Fruit fly (Drosophila melanogaster) whole organism, embryonic: ENCODE results near the gene CG34298.

Source experiments
- Awh ChIP-seq: fragments of 200-800 bp; sonication (Bioruptor generic); IDR thresholded peaks from 2 replicates; pipeline ENCODE4, ENCODE4 v1.3.6; 2022; ENCODE audit warnings: missing biosample characterization, missing genetic modification characterization
- BEAF-32 ChIP-seq: fragments of 200-800 bp; sonication (Bioruptor generic); optimal IDR thresholded peaks from 3 replicates; lab custom pipeline; 2017; ENCODE audit warnings: missing biosample characterization, missing genetic modification characterization, mild to moderate bottlenecking, moderate library complexity, missing genetic modification reagents
- CG10959 ChIP-seq: fragments of 200-800 bp; sonication (Bioruptor generic); IDR thresholded peaks from 2 replicates; pipeline ENCODE4 v1.3.6; 2022; ENCODE audit warnings: missing biosample characterization, missing genetic modification characterization
- CG1233 ChIP-seq: fragments of 200-800 bp; sonication (Bioruptor generic); optimal IDR thresholded peaks from 4 replicates; lab custom pipeline; 2018; ENCODE audit warnings: missing biosample characterization, mild to moderate bottlenecking, missing genetic modification characterization
- CG12659 ChIP-seq: fragments of 200-800 bp; sonication (Bioruptor generic); optimal IDR thresholded peaks from 3 replicates; lab custom pipeline; 2017; ENCODE audit warnings: mild to moderate bottlenecking, missing biosample characterization, missing genetic modification reagents, missing genetic modification characterization
- CG1602 ChIP-seq: fragments of 200-800 bp; sonication (Bioruptor generic); optimal IDR thresholded peaks from 3 replicates; lab custom pipeline; 2016; ENCODE audit warnings: missing biosample characterization, missing genetic modification characterization
- CG16779 ChIP-seq: fragments of 200-800 bp; sonication (Bioruptor generic); IDR thresholded peaks from 2 replicates; pipeline ENCODE4 v1.3.6; 2022; ENCODE audit warnings: missing biosample characterization, missing genetic modification characterization
- CG17359 ChIP-seq: fragments of 200-800 bp; sonication (Bioruptor generic); optimal IDR thresholded peaks from 3 replicates; lab custom pipeline; 2018; ENCODE audit warnings: missing biosample characterization, mild to moderate bottlenecking, missing genetic modification characterization, moderate library complexity
- CG17612 ChIP-seq: fragments of 200-800 bp; sonication (Bioruptor generic); IDR thresholded peaks from 2 replicates; pipeline ENCODE4 v1.3.6; 2022; ENCODE audit warnings: missing biosample characterization, missing genetic modification characterization
- CG17802 ChIP-seq: fragments of 200-800 bp; sonication (Bioruptor generic); optimal IDR thresholded peaks from 2 replicates; lab custom pipeline; 2018; ENCODE audit warnings: missing biosample characterization, mild to moderate bottlenecking, missing genetic modification characterization, moderate library complexity
- CG18262 ChIP-seq: fragments of 200-800 bp; optimal IDR thresholded peaks from 3 replicates; lab custom pipeline; 2019; ENCODE audit warnings: missing biosample characterization, mild to moderate bottlenecking, missing genetic modification characterization, moderate library complexity
- CG2678 ChIP-seq: fragments of 200-800 bp; sonication (Bioruptor generic); optimal IDR thresholded peaks from 3 replicates; lab custom pipeline; 2019; ENCODE audit warnings: missing biosample characterization, mild to moderate bottlenecking, missing genetic modification characterization, moderate library complexity
- CG30431 ChIP-seq: fragments of 200-800 bp; sonication (Bioruptor generic); optimal IDR thresholded peaks from 2 replicates; lab custom pipeline; 2017; ENCODE audit warnings: missing biosample characterization, missing genetic modification characterization
- CG3065 ChIP-seq: fragments of 200-800 bp; sonication (Bioruptor generic); optimal IDR thresholded peaks from 2 replicates; lab custom pipeline; 2016; ENCODE audit warnings: missing biosample characterization, missing genetic modification characterization
- CG31441 ChIP-seq: fragments of 200-800 bp; sonication (Bioruptor generic); IDR thresholded peaks from 2 replicates; pipeline ENCODE4 v1.3.6; 2022; ENCODE audit warnings: missing biosample characterization, missing genetic modification characterization
- CG32772 ChIP-seq: fragments of 200-800 bp; sonication (Bioruptor generic); IDR thresholded peaks from 2 replicates; pipeline ENCODE4 v1.3.6; 2022; ENCODE audit warnings: missing biosample characterization, missing genetic modification characterization
- CG5180 ChIP-seq: fragments of 200-800 bp; sonication (Bioruptor generic); optimal IDR thresholded peaks from 3 replicates; lab custom pipeline; 2017; ENCODE audit warnings: missing biosample characterization, missing genetic modification characterization, mild to moderate bottlenecking, moderate library complexity, missing genetic modification reagents
- CG6683 ChIP-seq: fragments of 200-800 bp; sonication (Bioruptor generic); optimal IDR thresholded peaks from 2 replicates; lab custom pipeline; 2017; ENCODE audit warnings: missing biosample characterization, mild to moderate bottlenecking, missing genetic modification characterization, missing genetic modification reagents
- CG7372 ChIP-seq: fragments of 200-800 bp; sonication (Bioruptor generic); IDR thresholded peaks from 2 replicates; pipeline ENCODE4 v1.3.6; 2022; ENCODE audit warnings: missing biosample characterization, missing genetic modification characterization
- CG9609 ChIP-seq: fragments of 200-800 bp; sonication (Bioruptor generic); optimal IDR thresholded peaks from 3 replicates; lab custom pipeline; 2016; ENCODE audit warnings: missing biosample characterization, missing genetic modification characterization
- CG9817 ChIP-seq: fragments of 200-800 bp; sonication (Bioruptor generic); optimal IDR thresholded peaks from 2 replicates; lab custom pipeline; 2018; ENCODE audit warnings: missing biosample characterization, mild to moderate bottlenecking, missing genetic modification characterization, moderate library complexity
- Dip2 ChIP-seq: fragments of 200-800 bp; sonication (Bioruptor generic); IDR thresholded peaks from 2 replicates; pipeline ENCODE4 v1.3.6; 2022; ENCODE audit warnings: missing biosample characterization, missing genetic modification characterization
- Drgx ChIP-seq: fragments of 200-800 bp; sonication (Bioruptor generic); IDR thresholded peaks from 2 replicates; pipeline ENCODE4 v1.3.6; 2022; ENCODE audit warnings: missing biosample characterization, missing genetic modification characterization
- Fer2 ChIP-seq: fragments of 200-800 bp; sonication (Bioruptor generic); optimal IDR thresholded peaks from 2 replicates; lab custom pipeline; 2018; ENCODE audit warnings: missing biosample characterization, mild to moderate bottlenecking, missing genetic modification characterization, moderate library complexity
- HLHmδ ChIP-seq: fragments of 200-800 bp; sonication (Bioruptor generic); optimal IDR thresholded peaks from 2 replicates; lab custom pipeline; 2018; ENCODE audit warnings: missing biosample characterization, mild to moderate bottlenecking, missing genetic modification characterization, moderate library complexity
- MESR4 ChIP-seq: fragments of 200-800 bp; sonication (Bioruptor generic); optimal IDR thresholded peaks from 2 replicates; lab custom pipeline; 2018; ENCODE audit warnings: missing biosample characterization, mild to moderate bottlenecking, missing genetic modification characterization, moderate library complexity
- NC2β ChIP-seq: fragments of 200-800 bp; sonication (Bioruptor generic); optimal IDR thresholded peaks from 2 replicates; lab custom pipeline; 2016; ENCODE audit warnings: missing biosample characterization, missing genetic modification characterization
- Oaz ChIP-seq: fragments of 200-800 bp; sonication (Bioruptor generic); IDR thresholded peaks from 2 replicates; pipeline ENCODE4 v1.3.6; 2022; ENCODE audit warnings: missing biosample characterization, missing genetic modification characterization
- Oli ChIP-seq: fragments of 200-800 bp; sonication (Bioruptor generic); optimal IDR thresholded peaks from 2 replicates; lab custom pipeline; 2018; ENCODE audit warnings: missing biosample characterization, mild to moderate bottlenecking, missing genetic modification characterization, moderate library complexity
- ap ChIP-seq: fragments of 200-800 bp; sonication (Bioruptor generic); IDR thresholded peaks from 2 replicates; pipeline ENCODE4 v1.3.6; 2022; ENCODE audit warnings: missing biosample characterization, missing genetic modification characterization
- ase ChIP-seq: fragments of 200-800 bp; sonication (Bioruptor generic); IDR thresholded peaks from 3 replicates; pipeline ENCODE4 v1.3.6; 2022; ENCODE audit warnings: missing biosample characterization, missing genetic modification characterization
- cas ChIP-seq: fragments of 200-800 bp; sonication (Bioruptor generic); IDR thresholded peaks from 2 replicates; pipeline ENCODE4 v1.3.6; 2022; ENCODE audit warnings: missing biosample characterization, missing genetic modification characterization
- crp ChIP-seq, 2 experiments: fragments of 200-800 bp; sonication (Bioruptor generic); optimal IDR thresholded peaks; 2 replicates in 1 of 2; 3 replicates in 1 of 2; lab custom pipeline; 2017; ENCODE audit warnings: missing biosample characterization in 2 of 2, missing genetic modification characterization in 2 of 2, mild to moderate bottlenecking in 1 of 2, moderate library complexity in 1 of 2
- dmrt11E ChIP-seq: fragments of 200-800 bp; sonication (Bioruptor generic); optimal IDR thresholded peaks from 3 replicates; lab custom pipeline; 2018; ENCODE audit warnings: missing biosample characterization, mild to moderate bottlenecking, missing genetic modification characterization, moderate library complexity
- fd3F ChIP-seq: fragments of 200-800 bp; sonication (Bioruptor generic); optimal IDR thresholded peaks from 2 replicates; lab custom pipeline; 2018; ENCODE audit warnings: missing biosample characterization, mild to moderate bottlenecking, missing genetic modification characterization, moderate library complexity
- gce ChIP-seq: fragments of 200-800 bp; sonication (Bioruptor generic); IDR thresholded peaks from 3 replicates; pipeline ENCODE4 v1.3.6; 2022; ENCODE audit warnings: missing biosample characterization, missing genetic modification characterization
- gt ChIP-seq: fragments of 200-800 bp; sonication (Bioruptor generic); IDR thresholded peaks from 2 replicates; pipeline ENCODE4 v1.3.6; 2022; ENCODE audit warnings: missing biosample characterization, missing genetic modification characterization
- jing ChIP-seq: fragments of 200-800 bp; sonication (Bioruptor generic); optimal IDR thresholded peaks from 2 replicates; lab custom pipeline; 2018; ENCODE audit warnings: missing biosample characterization, mild to moderate bottlenecking, missing genetic modification characterization
- ken ChIP-seq: fragments of 200-800 bp; sonication (Bioruptor generic); IDR thresholded peaks from 3 replicates; pipeline ENCODE4 v1.3.6; 2022; ENCODE audit warnings: missing biosample characterization, missing genetic modification characterization
- lilli ChIP-seq: fragments of 200-800 bp; sonication (Bioruptor generic); optimal IDR thresholded peaks from 3 replicates; lab custom pipeline; 2016; ENCODE audit warnings: missing biosample characterization, missing genetic modification characterization
- onecut ChIP-seq: fragments of 200-800 bp; sonication (Bioruptor generic); IDR thresholded peaks from 2 replicates; pipeline ENCODE4 v1.3.6; 2022; ENCODE audit warnings: missing biosample characterization, missing genetic modification characterization
- pros ChIP-seq: fragments of 200-800 bp; sonication (Bioruptor generic); optimal IDR thresholded peaks from 3 replicates; lab custom pipeline; 2019; ENCODE audit warnings: missing biosample characterization, mild to moderate bottlenecking, missing genetic modification characterization, moderate library complexity
- ro ChIP-seq: fragments of 200-800 bp; sonication (Bioruptor generic); IDR thresholded peaks from 2 replicates; pipeline ENCODE4 v1.3.6; 2022; ENCODE audit warnings: missing biosample characterization, missing genetic modification characterization
- sc ChIP-seq, 3 experiments: fragments of >200 bp in 2 of 3; fragments of 200-800 bp in 1 of 3; sonication (Bioruptor generic) in 1 of 3; optimal IDR thresholded peaks; 2 replicates in 2 of 3; 3 replicates in 1 of 3; lab custom pipeline; 2017; ENCODE audit warnings: mild to moderate bottlenecking in 1 of 3, missing biosample characterization in 1 of 3, missing genetic modification characterization in 1 of 3, missing genetic modification reagents in 1 of 3
- sens-2 ChIP-seq: fragments of 200-800 bp; sonication (Bioruptor generic); IDR thresholded peaks from 2 replicates; pipeline ENCODE4 v1.3.6; 2022; ENCODE audit warnings: missing biosample characterization, missing genetic modification characterization
- seq ChIP-seq: fragments of 200-800 bp; sonication (Bioruptor generic); IDR thresholded peaks from 2 replicates; pipeline ENCODE4 v1.3.6; 2022; ENCODE audit warnings: missing biosample characterization, missing genetic modification characterization
- sr ChIP-seq: fragments of 200-800 bp; sonication (Bioruptor generic); IDR thresholded peaks from 3 replicates; pipeline ENCODE4 v1.3.6; 2022; ENCODE audit warnings: missing biosample characterization, missing genetic modification characterization
- tap ChIP-seq: fragments of 200-800 bp; optimal IDR thresholded peaks from 3 replicates; lab custom pipeline; 2019; ENCODE audit warnings: missing biosample characterization, mild to moderate bottlenecking, missing genetic modification characterization, moderate library complexity

CG34298 gene

DNA sequence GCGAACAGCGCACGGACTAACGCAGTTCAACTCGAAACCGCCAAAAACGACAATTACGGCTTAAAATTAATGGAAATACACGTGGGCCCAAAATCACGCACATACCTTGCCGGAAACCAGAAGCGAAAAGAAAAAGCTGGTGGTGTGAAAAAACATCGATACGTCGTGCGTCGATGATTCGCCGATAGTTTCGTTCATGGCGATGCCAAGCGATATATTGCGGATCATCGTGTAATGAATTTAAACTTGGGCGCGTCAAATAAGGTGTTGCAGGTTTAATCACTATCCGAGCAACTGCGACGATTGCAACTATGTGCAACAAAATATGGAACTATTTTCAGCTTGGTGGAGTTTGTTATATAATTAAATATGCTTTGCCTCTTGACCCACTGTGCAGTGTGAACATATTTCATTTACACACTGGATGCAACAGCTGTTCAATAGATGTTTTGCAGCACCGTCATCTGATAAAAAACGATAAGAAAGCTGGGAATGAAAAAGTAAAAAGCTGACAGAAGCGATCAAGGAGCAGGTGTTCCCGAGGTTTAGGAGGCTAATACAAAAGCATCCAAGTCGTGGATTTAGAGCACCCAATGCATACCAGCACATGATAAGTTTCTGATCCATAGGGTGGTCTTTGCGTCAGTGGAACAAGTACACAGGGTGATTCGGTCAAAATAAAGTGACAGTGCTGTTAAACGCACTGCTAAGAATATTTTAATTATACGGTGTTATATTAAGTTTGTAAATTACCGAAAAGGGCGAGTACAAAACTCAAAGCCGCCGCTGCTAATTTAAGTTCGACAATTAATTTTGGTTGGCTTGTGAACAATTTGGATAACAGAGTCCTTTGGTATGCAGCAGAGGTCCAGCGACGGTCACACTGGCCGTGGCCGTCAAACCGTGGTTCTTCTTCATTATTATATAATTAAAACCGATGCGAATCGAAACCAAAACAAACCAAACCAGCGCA is 46.7 kb downstream of the CG34298 start, which contains the start of the genes RpL32 and CG7943 (continued):
- peak; percentile 72 for TF ChIP-seq CG5180 (GFP tag; lab: Kevin White, UChicago)
- TF ChIP-seq BEAF-32 (GFP tag; lab: Kevin White, UChicago) = peak; percentile 100
- peak; percentile 96 for TF ChIP-seq sens-2 (GFP tag; lab: Robert Waterston, UW)
- peak; percentile 94 for TF ChIP-seq CG7372 (GFP tag; lab: Robert Waterston, UW)
- TF ChIP-seq CG2678 (tag; lab: Kevin White, UChicago) = peak; percentile 92
- peak; percentile 92 for TF ChIP-seq Fer2 (tag; lab: Kevin White, UChicago)
- TF ChIP-seq MESR4 = peak; percentile 93
- peak; percentile 87 for TF ChIP-seq Drgx (GFP tag; lab: Robert Waterston, UW)
- TF ChIP-seq Dip2 (GFP tag; lab: Robert Waterston, UW) = peak; percentile 69
- peak; percentile 86 for TF ChIP-seq CG1233 (GFP tag; lab: Kevin White, UChicago)
- TF ChIP-seq CG17802 = peak; percentile 84
- TF ChIP-seq CG3065 (GFP tag; lab: Kevin White, UChicago) = peak; percentile 74
- peak; percentile 82 for TF ChIP-seq CG17612
- TF ChIP-seq Awh (GFP tag; lab: Robert Waterston, UW) = peak; percentile 86
- TF ChIP-seq ap (GFP tag; lab: Robert Waterston, UW) = peak; percentile 92
- TF ChIP-seq tap = peak; percentile 89
- peak; percentile 91 for TF ChIP-seq CG9609 (GFP tag; lab: Kevin White, UChicago)
- TF ChIP-seq sc (optimal IDR thresholded peaks at IDR 0.05; lab: Kevin White, UChicago) = no peak
- peak; percentile 75 for TF ChIP-seq sc (GFP tag; optimal IDR thresholded peaks at IDR 0.05; lab: Kevin White, UChicago)
- peak; percentile 90 for TF ChIP-seq CG18262 (tag; lab: Kevin White, UChicago)
- TF ChIP-seq CG16779 = peak; percentile 87
- peak; percentile 94 for TF ChIP-seq Oaz (GFP tag; lab: Robert Waterston, UW)
- peak; percentile 85 for TF ChIP-seq fd3F (GFP tag; lab: Kevin White, UChicago)
- peak; percentile 94 for TF ChIP-seq ase (GFP tag; lab: Robert Waterston, UW)
- peak; percentile 76 for TF ChIP-seq Oli
- peak; percentile 89 for TF ChIP-seq sr (GFP tag; lab: Robert Waterston, UW)
- peak; percentile 84 for TF ChIP-seq CG6683 (GFP tag; lab: Kevin White, UChicago)
- peak; percentile 82 for TF ChIP-seq gt
- peak; percentile 35 to 91 for TF ChIP-seq crp (GFP tag; optimal IDR thresholded peaks at IDR 0.05; lab: Kevin White, UChicago)
- peak; percentile 91 for TF ChIP-seq CG10959 (GFP tag; lab: Robert Waterston, UW)
- peak; percentile 87 for TF ChIP-seq ro (GFP tag; lab: Robert Waterston, UW)
- peak; percentile 94 for TF ChIP-seq CG32772
- peak; percentile 95 for TF ChIP-seq ken (GFP tag; lab: Robert Waterston, UW)
- peak; percentile 98 for TF ChIP-seq NC2β (GFP tag; lab: Kevin White, UChicago)
- peak; percentile 93 for TF ChIP-seq CG9817 (tag; lab: Kevin White, UChicago)
- peak; percentile 90 for TF ChIP-seq onecut
- TF ChIP-seq dmrt11E (tag; lab: Kevin White, UChicago) = peak; percentile 79
- TF ChIP-seq seq (GFP tag; lab: Robert Waterston, UW) = peak; percentile 95
- TF ChIP-seq CG31441 (GFP tag; lab: Robert Waterston, UW) = peak; percentile 88
- peak; percentile 93 for TF ChIP-seq CG17359 (tag; lab: Kevin White, UChicago)
- TF ChIP-seq CG30431 (GFP tag; lab: Kevin White, UChicago) = peak; percentile 71
- TF ChIP-seq CG1602 = peak; percentile 82
- TF ChIP-seq gce (GFP tag; lab: Robert Waterston, UW) = peak; percentile 79
- TF ChIP-seq lilli (GFP tag; lab: Kevin White, UChicago) = peak; percentile 93
- peak; percentile 66 for TF ChIP-seq jing (GFP tag; lab: Kevin White, UChicago)
- peak; percentile 94 for TF ChIP-seq CG12659
- peak; percentile 54 for TF ChIP-seq pros
- peak; percentile 82 for TF ChIP-seq HLHmδ (GFP tag; lab: Kevin White, UChicago)
- TF ChIP-seq cas (GFP tag; lab: Robert Waterston, UW) = peak; percentile 92
